Fruit fly (Drosophila melanogaster) whole organism, embryonic: ENCODE measurements around the gene CG32647.
A peak's percentile ranks its signal among the peaks of the same experiment; 100 is the strongest.

ENCODE experiments used
- Abd-B ChIP-seq: fragments of 200-800 bp; sonication (Bioruptor generic); optimal IDR thresholded peaks from 2 replicates; lab custom pipeline; 2018; ENCODE audit warnings: missing biosample characterization, mild to moderate bottlenecking, missing genetic modification characterization, moderate library complexity
- Antp ChIP-seq: fragments of 200-800 bp; sonication (Bioruptor generic); optimal IDR thresholded peaks from 3 replicates; lab custom pipeline; 2016; ENCODE audit warnings: missing biosample characterization, missing genetic modification characterization
- BtbVII ChIP-seq: fragments of 200-800 bp; sonication (Bioruptor generic); optimal IDR thresholded peaks from 3 replicates; lab custom pipeline; 2017; ENCODE audit warnings: missing biosample characterization, mild to moderate bottlenecking, missing genetic modification characterization
- CG10321 ChIP-seq: fragments of 200-800 bp; sonication (Bioruptor generic); IDR thresholded peaks from 2 replicates; pipeline ENCODE4 v1.3.6; 2022; ENCODE audit warnings: missing biosample characterization, missing genetic modification characterization
- CG11398 ChIP-seq: fragments of 200-800 bp; sonication (Bioruptor generic); optimal IDR thresholded peaks from 2 replicates; lab custom pipeline; 2016; ENCODE audit warnings: missing biosample characterization, missing genetic modification characterization
- CG12659 ChIP-seq: fragments of 200-800 bp; sonication (Bioruptor generic); optimal IDR thresholded peaks from 3 replicates; lab custom pipeline; 2017; ENCODE audit warnings: mild to moderate bottlenecking, missing biosample characterization, missing genetic modification reagents, missing genetic modification characterization
- CG13775 ChIP-seq: fragments of 200-800 bp; sonication (Bioruptor generic); optimal IDR thresholded peaks from 3 replicates; lab custom pipeline; 2017; ENCODE audit warnings: missing biosample characterization, mild to moderate bottlenecking, missing genetic modification characterization
- CG14050 ChIP-seq: fragments of 200-800 bp; sonication (Bioruptor generic); IDR thresholded peaks from 3 replicates; pipeline ENCODE4 v1.3.6; 2022; ENCODE audit warnings: missing biosample characterization, missing genetic modification characterization
- CG15479 ChIP-seq: fragments of 200-800 bp; sonication (Bioruptor generic); optimal IDR thresholded peaks from 3 replicates; lab custom pipeline; 2019; ENCODE audit warnings: missing biosample characterization, mild to moderate bottlenecking, missing genetic modification characterization, moderate library complexity
- CG17612 ChIP-seq: fragments of 200-800 bp; sonication (Bioruptor generic); IDR thresholded peaks from 2 replicates; pipeline ENCODE4 v1.3.6; 2022; ENCODE audit warnings: missing biosample characterization, missing genetic modification characterization
- CG2199 ChIP-seq: fragments of 200-800 bp; sonication (Bioruptor generic); IDR thresholded peaks from 3 replicates; pipeline ENCODE4 v1.3.6; 2022; ENCODE audit warnings: missing biosample characterization, missing genetic modification characterization
- CG31388 ChIP-seq: fragments of 200-800 bp; sonication (Bioruptor generic); optimal IDR thresholded peaks from 2 replicates; lab custom pipeline; 2016; ENCODE audit warnings: missing biosample characterization, missing genetic modification characterization
- CG3407 ChIP-seq: fragments of 200-800 bp; sonication (Bioruptor generic); optimal IDR thresholded peaks from 2 replicates; lab custom pipeline; 2018; ENCODE audit warnings: missing biosample characterization, mild to moderate bottlenecking, missing genetic modification characterization
- CG4617 ChIP-seq: fragments of 200-800 bp; sonication (Bioruptor generic); optimal IDR thresholded peaks from 3 replicates; lab custom pipeline; 2016; ENCODE audit warnings: missing biosample characterization, missing genetic modification characterization, borderline replicate concordance
- CG8765 ChIP-seq: fragments of 200-800 bp; sonication (Bioruptor generic); IDR thresholded peaks from 2 replicates; pipeline ENCODE4 v1.3.6; 2022; ENCODE audit warnings: missing biosample characterization, missing genetic modification characterization
- CG9876 ChIP-seq: fragments of 200-800 bp; sonication (Bioruptor generic); optimal IDR thresholded peaks from 2 replicates; lab custom pipeline; 2016; ENCODE audit warnings: missing biosample characterization, missing genetic modification characterization
- CoRest ChIP-seq: fragments of 200-800 bp; sonication (Bioruptor generic); optimal IDR thresholded peaks from 3 replicates; lab custom pipeline; 2018; ENCODE audit warnings: missing biosample characterization, mild to moderate bottlenecking, missing genetic modification characterization, moderate library complexity
- Dip3 ChIP-seq: fragments of 200-800 bp; sonication (Bioruptor generic); optimal IDR thresholded peaks from 3 replicates; lab custom pipeline; 2016; ENCODE audit warnings: missing biosample characterization, missing genetic modification characterization
- Dref ChIP-seq: fragments of 200-800 bp; sonication (Bioruptor generic); IDR thresholded peaks from 2 replicates; pipeline ENCODE4 v1.3.6; 2022; ENCODE audit warnings: missing biosample characterization, missing genetic modification characterization
- MBD-R2 ChIP-seq: fragments of 200-800 bp; sonication (Bioruptor generic); IDR thresholded peaks from 2 replicates; pipeline ENCODE4 v1.3.6; 2022; ENCODE audit warnings: missing biosample characterization, missing genetic modification characterization
- Pdp1 ChIP-seq, 2 experiments: fragments of 200-800 bp; sonication (Bioruptor generic); optimal IDR thresholded peaks; 3 replicates each; lab custom pipeline; 2016; ENCODE audit warnings: missing biosample characterization in 2 of 2, missing genetic modification characterization in 2 of 2, mild to moderate bottlenecking in 1 of 2, moderate library complexity in 1 of 2
- Ravus ChIP-seq: fragments of 200-800 bp; sonication (Bioruptor generic); IDR thresholded peaks from 2 replicates; pipeline ENCODE4 v1.3.6; 2022; ENCODE audit warnings: missing biosample characterization, missing genetic modification characterization
- Side ChIP-seq: fragments of 200-800 bp; sonication (Bioruptor generic); optimal IDR thresholded peaks from 2 replicates; lab custom pipeline; 2016; ENCODE audit warnings: missing biosample characterization, missing genetic modification characterization
- Stat92E ChIP-seq, 3 experiments: fragments of >200 bp in 2 of 3; fragments of 200-800 bp in 1 of 3; sonication (Bioruptor generic) in 1 of 3; optimal IDR thresholded peaks; 2 replicates each; lab custom pipeline; 2017 to 2019; ENCODE audit warnings: missing biosample characterization in 3 of 3, missing genetic modification characterization in 3 of 3, mild to moderate bottlenecking in 1 of 3, moderate library complexity in 1 of 3
- bowl ChIP-seq: fragments of 200-800 bp; sonication (Bioruptor generic); IDR thresholded peaks from 2 replicates; pipeline ENCODE4 v1.3.6; 2022; ENCODE audit warnings: missing biosample characterization, missing genetic modification characterization
- bsh ChIP-seq, 2 experiments: fragments of 200-800 bp; sonication (Bioruptor generic); optimal IDR thresholded peaks; 2 replicates each; lab custom pipeline; 2017 to 2018; ENCODE audit warnings: mild to moderate bottlenecking in 2 of 2, missing biosample characterization in 2 of 2, missing genetic modification characterization in 2 of 2, moderate library complexity in 1 of 2
- btn ChIP-seq: fragments of 200-800 bp; sonication (Bioruptor generic); optimal IDR thresholded peaks from 2 replicates; lab custom pipeline; 2016; ENCODE audit warnings: missing biosample characterization, missing genetic modification characterization
- crc ChIP-seq: fragments of 200-800 bp; sonication (Bioruptor generic); optimal IDR thresholded peaks from 2 replicates; lab custom pipeline; 2016; ENCODE audit warnings: missing biosample characterization, missing genetic modification characterization
- croc ChIP-seq: fragments of 200-800 bp; sonication (Bioruptor generic); conservative IDR thresholded peaks from 3 replicates; pipeline ENCODE4 v1.3.6; 2022; ENCODE audit warnings: missing biosample characterization, missing genetic modification characterization
- dati ChIP-seq: fragments of 200-800 bp; sonication (Bioruptor generic); IDR thresholded peaks from 2 replicates; pipeline ENCODE4 v1.3.6; 2022; ENCODE audit warnings: missing biosample characterization, missing genetic modification characterization
- insv ChIP-seq, 2 experiments: fragments of 200-800 bp; sonication (Bioruptor generic); optimal IDR thresholded peaks; 3 replicates each; lab custom pipeline; 2016 to 2018; ENCODE audit warnings: missing biosample characterization in 2 of 2, missing genetic modification characterization in 2 of 2
- inv ChIP-seq: fragments of 200-800 bp; sonication (Bioruptor generic); IDR thresholded peaks from 2 replicates; pipeline ENCODE4 v1.3.6; 2022; ENCODE audit warnings: missing biosample characterization, missing genetic modification characterization; ENCODE audit not compliant: partially characterized antibody
- lilli ChIP-seq: fragments of 200-800 bp; sonication (Bioruptor generic); optimal IDR thresholded peaks from 3 replicates; lab custom pipeline; 2016; ENCODE audit warnings: missing biosample characterization, missing genetic modification characterization
- lmd ChIP-seq: fragments of 200-800 bp; sonication (Bioruptor generic); IDR thresholded peaks from 2 replicates; pipeline ENCODE4 v1.3.6; 2022; ENCODE audit warnings: missing biosample characterization, missing genetic modification characterization
- mld ChIP-seq: fragments of 200-800 bp; sonication (Bioruptor generic); IDR thresholded peaks from 3 replicates; pipeline ENCODE4 v1.3.6; 2022; ENCODE audit warnings: missing biosample characterization, missing genetic modification characterization; ENCODE audit not compliant: partially characterized antibody
- p53 ChIP-seq: fragments of 200-800 bp; sonication (Bioruptor generic); optimal IDR thresholded peaks from 2 replicates; lab custom pipeline; 2016; ENCODE audit warnings: missing biosample characterization, missing genetic modification characterization
- pho ChIP-seq: fragments of 200-800 bp; sonication (Bioruptor generic); optimal IDR thresholded peaks from 2 replicates; lab custom pipeline; 2016; ENCODE audit warnings: missing biosample characterization, missing genetic modification characterization
- phol ChIP-seq: fragments of 200-800 bp; sonication (Bioruptor generic); optimal IDR thresholded peaks from 3 replicates; lab custom pipeline; 2018; ENCODE audit warnings: missing biosample characterization, mild to moderate bottlenecking, missing genetic modification characterization, moderate library complexity
- pnt ChIP-seq: fragments of 200-800 bp; sonication (Bioruptor generic); optimal IDR thresholded peaks from 3 replicates; lab custom pipeline; 2016; ENCODE audit warnings: missing biosample characterization, missing genetic modification characterization
- ro ChIP-seq: fragments of 200-800 bp; sonication (Bioruptor generic); IDR thresholded peaks from 2 replicates; pipeline ENCODE4 v1.3.6; 2022; ENCODE audit warnings: missing biosample characterization, missing genetic modification characterization
- run ChIP-seq: fragments of 200-800 bp; sonication (Bioruptor generic); optimal IDR thresholded peaks from 3 replicates; lab custom pipeline; 2018; ENCODE audit warnings: missing biosample characterization, mild to moderate bottlenecking, missing genetic modification characterization
- shn ChIP-seq: fragments of 200-800 bp; sonication (Bioruptor generic); optimal IDR thresholded peaks from 3 replicates; lab custom pipeline; 2016; ENCODE audit warnings: missing biosample characterization, missing genetic modification characterization
- slp2 ChIP-seq: fragments of 200-800 bp; sonication (Bioruptor generic); optimal IDR thresholded peaks from 2 replicates; lab custom pipeline; 2016; ENCODE audit warnings: missing biosample characterization, missing genetic modification characterization
- sug ChIP-seq: fragments of 200-800 bp; optimal IDR thresholded peaks from 2 replicates; lab custom pipeline; 2019; ENCODE audit warnings: missing biosample characterization, mild to moderate bottlenecking, missing genetic modification characterization, moderate library complexity
- tap ChIP-seq: fragments of 200-800 bp; optimal IDR thresholded peaks from 3 replicates; lab custom pipeline; 2019; ENCODE audit warnings: missing biosample characterization, mild to moderate bottlenecking, missing genetic modification characterization, moderate library complexity
- tin ChIP-seq: fragments of 200-800 bp; sonication (Bioruptor generic); optimal IDR thresholded peaks from 3 replicates; lab custom pipeline; 2016; ENCODE audit warnings: missing biosample characterization, missing genetic modification characterization
- tio ChIP-seq: fragments of 200-800 bp; sonication (Bioruptor generic); optimal IDR thresholded peaks from 2 replicates; lab custom pipeline; 2017; ENCODE audit warnings: missing biosample characterization, missing genetic modification characterization, inconsistent platforms
- ttk ChIP-seq: fragments of 200-800 bp; sonication (Bioruptor generic); IDR thresholded peaks from 2 replicates; pipeline ENCODE4 v2.1.2; 2022; ENCODE audit warnings: missing biosample characterization, missing genetic modification characterization
- wdn ChIP-seq: fragments of 200-800 bp; sonication (Bioruptor generic); IDR thresholded peaks from 2 replicates; pipeline ENCODE4 v1.3.6; 2022; ENCODE audit warnings: missing biosample characterization, missing genetic modification characterization
- zen ChIP-seq: fragments of 200-800 bp; sonication (Bioruptor generic); optimal IDR thresholded peaks from 3 replicates; lab custom pipeline; 2018; ENCODE audit warnings: missing biosample characterization, mild to moderate bottlenecking, missing genetic modification characterization, moderate library complexity

Gene CG32647

DNA sequence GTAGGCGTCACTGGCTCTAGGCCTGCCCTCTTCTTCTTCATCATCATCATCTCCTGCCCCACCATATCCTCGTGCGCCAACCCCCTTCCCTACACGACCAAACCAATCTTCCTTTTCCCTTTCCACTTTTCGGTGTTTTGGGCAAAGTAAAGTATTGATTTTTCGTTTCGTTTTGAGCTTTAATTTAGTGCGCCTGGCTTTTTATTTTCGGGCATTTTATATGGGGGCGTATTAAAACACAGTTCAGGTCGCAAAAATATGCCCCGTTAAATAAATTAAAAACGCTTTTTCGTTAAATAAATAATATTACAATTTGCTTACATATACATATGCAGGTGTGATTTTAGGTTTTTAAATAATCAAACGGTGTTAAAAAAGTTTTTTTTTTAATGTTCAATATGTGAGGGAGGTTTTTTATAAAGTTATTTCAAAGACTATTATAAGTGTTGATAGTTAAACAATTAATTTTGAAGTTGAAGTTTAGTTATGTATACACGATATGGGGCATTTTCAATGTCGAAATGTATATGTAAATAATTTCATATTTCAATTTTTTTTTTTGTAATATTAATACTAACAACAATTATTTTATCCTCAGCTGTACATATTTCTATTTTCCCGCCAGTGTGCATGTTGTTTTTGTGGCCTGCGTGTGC lies 46.9 kb downstream of the CG32647 start (continued):
- TF ChIP-seq tap (tag; lab: Kevin White, UChicago) (peak; percentile 74), inv (GFP tag; lab: Robert Waterston, UW) (no peak), pho (GFP tag; lab: Kevin White, UChicago) (peak; percentile 1), Dip3 (GFP tag; lab: Kevin White, UChicago) (peak; percentile 27), slp2 (GFP tag; lab: Kevin White, UChicago) (no peak), CG11398 (GFP tag; lab: Kevin White, UChicago) (no peak), tio (GFP tag; lab: Kevin White, UChicago) (peak; percentile 58), CoRest (tag; lab: Kevin White, UChicago) (peak; percentile 88), ttk (GFP tag; lab: Robert Waterston, UW) (0 out of 2 replicates have a peak, but pooled peaks have one; percentile 9), croc (GFP tag; lab: Robert Waterston, UW) (peak; percentile 27; the same call in 1 of the 3 replicates), Pdp1 (GFP tag; optimal IDR thresholded peaks at IDR 0.05; lab: Kevin White, UChicago) (peak; percentile 29 to 46), Side (GFP tag; lab: Kevin White, UChicago) (no peak), CG17612 (GFP tag; lab: Robert Waterston, UW) (no peak), bsh (GFP tag; optimal IDR thresholded peaks at IDR 0.05; lab: Kevin White, UChicago) (peak in 1 of 2 experiments; percentile 80), run (tag; lab: Kevin White, UChicago) (peak; percentile 75), MBD-R2 (GFP tag; lab: Robert Waterston, UW) (no peak), crc (GFP tag; lab: Kevin White, UChicago) (no peak), lilli (GFP tag; lab: Kevin White, UChicago) (peak; percentile 14), CG31388 (GFP tag; lab: Kevin White, UChicago) (peak; percentile 9), insv (GFP tag; optimal IDR thresholded peaks at IDR 0.05; lab: Kevin White, UChicago) (no peak), CG4617 (GFP tag; lab: Kevin White, UChicago) (no peak), BtbVII (GFP tag; lab: Kevin White, UChicago) (peak; percentile 61), CG14050 (GFP tag; lab: Robert Waterston, UW) (0 out of 3 replicates have a peak, but pooled peaks have one; percentile 27), lmd (GFP tag; lab: Robert Waterston, UW) (peak; percentile 52; the same call in 1 of the 2 replicates), phol (tag; lab: Kevin White, UChicago) (peak; percentile 86), Dref (GFP tag; lab: Robert Waterston, UW) (no peak), tin (peak; percentile 42), CG2199 (GFP tag; lab: Robert Waterston, UW) (no peak), CG15479 (no peak), btn (GFP tag; lab: Kevin White, UChicago) (no peak), Ravus (GFP tag; lab: Robert Waterston, UW) (no peak), CG3407 (GFP tag; lab: Kevin White, UChicago) (no peak), CG9876 (GFP tag; lab: Kevin White, UChicago) (no peak), CG12659 (peak; percentile 85), p53 (GFP tag; lab: Kevin White, UChicago) (no peak), zen (peak; percentile 29), CG13775 (peak; percentile 69), Abd-B (GFP tag; lab: Kevin White, UChicago) (peak; percentile 69), Stat92E (GFP tag; optimal IDR thresholded peaks at IDR 0.05; lab: Kevin White, UChicago) (no peak), bowl (GFP tag; lab: Robert Waterston, UW) (no peak), mld (no peak), shn (no peak), dati (GFP tag; lab: Robert Waterston, UW) (no peak), pnt (GFP tag; lab: Kevin White, UChicago) (no peak), CG10321 (GFP tag; lab: Robert Waterston, UW) (no peak), ro (no peak), CG8765 (GFP tag; lab: Robert Waterston, UW) (no peak), Antp (GFP tag; lab: Kevin White, UChicago) (no peak), wdn (no peak), sug (peak; percentile 12)
